Worm (Caenorhabditis elegans): ENCODE measurements around the gene F55A4.13.

DNA sequence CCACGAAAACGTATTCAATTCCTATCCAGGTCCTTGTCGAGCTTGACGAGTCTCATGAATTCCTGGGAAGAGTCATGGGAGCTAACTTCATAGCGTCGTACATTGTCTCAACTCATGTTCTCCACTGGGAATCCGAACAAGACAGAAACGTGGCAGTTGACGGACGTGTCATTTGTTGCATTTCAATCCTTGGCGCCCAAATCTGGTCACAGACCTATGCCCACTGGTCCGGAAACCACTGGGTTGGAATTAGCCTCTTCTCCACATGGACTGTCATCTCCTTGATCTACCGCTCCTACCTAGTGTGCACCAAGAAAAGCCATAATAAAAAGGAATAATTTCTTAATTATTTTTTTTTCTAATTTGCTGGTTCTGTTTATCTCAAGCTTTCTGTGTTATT, 34.8 kb downstream of the F55A4.13 start:
- TF ChIP-seq ceh-82 (tag; optimal IDR thresholded peaks at IDR 0.05) = no peak
- TF ChIP-seq mdl-1 (tag; optimal IDR thresholded peaks at IDR 0.05) = no peak
- no peak for TF ChIP-seq ztf-11 (tag; optimal IDR thresholded peaks at IDR 0.05)
- no peak for TF ChIP-seq Y55F3AM.14 (GFP tag; optimal IDR thresholded peaks at IDR 0.05)
- TF ChIP-seq ama-1 (optimal IDR thresholded peaks at IDR 0.05) = no peak
- no peak for TF ChIP-seq aly-2 (tag; optimal IDR thresholded peaks at IDR 0.05)
- no peak for TF ChIP-seq lsy-2 (tag; optimal IDR thresholded peaks at IDR 0.05)
- TF ChIP-seq lin-11 (tag; optimal IDR thresholded peaks at IDR 0.05) = no peak
- no peak for TF ChIP-seq unc-62 (GFP tag; optimal IDR thresholded peaks at IDR 0.05)
- TF ChIP-seq dmd-4 (tag; optimal IDR thresholded peaks at IDR 0.05) = no peak
- no peak for TF ChIP-seq nhr-23 (tag; optimal IDR thresholded peaks at IDR 0.05)
- no peak for TF ChIP-seq nhr-25 (tag; optimal IDR thresholded peaks at IDR 0.05)
- TF ChIP-seq unc-39 (tag; optimal IDR thresholded peaks at IDR 0.05) = no peak
- no peak for TF ChIP-seq elt-1 (tag; optimal IDR thresholded peaks at IDR 0.05)

Data from whole organism, L2 larva.